Fruit fly (Drosophila melanogaster) whole organism, prepupa: ENCODE measurements around the gene gzl.

ENCODE experiments used
- CG10669 ChIP-seq: fragments of 200-800 bp; sonication (Bioruptor generic); optimal IDR thresholded peaks from 3 replicates; lab custom pipeline; 2018; ENCODE audit warnings: missing biosample characterization, mild to moderate bottlenecking, missing genetic modification characterization, moderate library complexity
- CG16779 ChIP-seq: fragments of 200-800 bp; sonication (Bioruptor generic); optimal IDR thresholded peaks from 3 replicates; lab custom pipeline; 2017; ENCODE audit warnings: missing biosample characterization, mild to moderate bottlenecking, missing genetic modification characterization
- CG4318 ChIP-seq: fragments of 200-800 bp; sonication (Bioruptor generic); optimal IDR thresholded peaks from 3 replicates; lab custom pipeline; 2017; ENCODE audit warnings: missing biosample characterization, mild to moderate bottlenecking, missing genetic modification characterization
- CG6854 ChIP-seq: fragments of 200-800 bp; sonication (Bioruptor generic); optimal IDR thresholded peaks from 2 replicates; lab custom pipeline; 2017; ENCODE audit warnings: missing biosample characterization, mild to moderate bottlenecking, missing genetic modification characterization
- Gug ChIP-seq: fragments of 200-800 bp; sonication (Bioruptor generic); IDR thresholded peaks from 2 replicates; pipeline ENCODE4 v1.3.6; 2022; ENCODE audit warnings: missing biosample characterization, missing genetic modification characterization
- Hr39 ChIP-seq: fragments of 200-800 bp; sonication (Bioruptor generic); optimal IDR thresholded peaks from 2 replicates; lab custom pipeline; 2016; ENCODE audit warnings: missing biosample characterization, missing genetic modification characterization
- Smox ChIP-seq: fragments of 200-800 bp; sonication (Bioruptor generic); optimal IDR thresholded peaks from 3 replicates; lab custom pipeline; 2016; ENCODE audit warnings: missing biosample characterization, missing genetic modification characterization
- Sox14 ChIP-seq: fragments of 200-800 bp; sonication (Bioruptor generic); optimal IDR thresholded peaks from 3 replicates; lab custom pipeline; 2016; ENCODE audit warnings: missing biosample characterization, missing genetic modification characterization
- Sox15 ChIP-seq: fragments of 200-800 bp; sonication (Bioruptor generic); optimal IDR thresholded peaks from 3 replicates; lab custom pipeline; 2016; ENCODE audit warnings: missing biosample characterization, missing genetic modification characterization
- acj6 ChIP-seq: fragments of 200-800 bp; sonication (Bioruptor generic); optimal IDR thresholded peaks from 3 replicates; lab custom pipeline; 2016; ENCODE audit warnings: missing biosample characterization, missing genetic modification characterization
- dac ChIP-seq: fragments of 200-800 bp; sonication (Bioruptor generic); optimal IDR thresholded peaks from 2 replicates; lab custom pipeline; 2017; ENCODE audit warnings: missing biosample characterization, mild to moderate bottlenecking, missing genetic modification characterization
- fkh ChIP-seq: fragments of 200-800 bp; sonication (Bioruptor generic); optimal IDR thresholded peaks from 3 replicates; lab custom pipeline; 2017; ENCODE audit warnings: missing biosample characterization, mild to moderate bottlenecking, missing genetic modification characterization, moderate library complexity
- pdm3 ChIP-seq: fragments of 200-800 bp; sonication (Bioruptor generic); optimal IDR thresholded peaks from 3 replicates; lab custom pipeline; 2016; ENCODE audit warnings: missing biosample characterization, missing genetic modification characterization
- spab ChIP-seq: fragments of 200-800 bp; sonication (Bioruptor generic); optimal IDR thresholded peaks from 2 replicates; lab custom pipeline; 2017; ENCODE audit warnings: missing biosample characterization, mild to moderate bottlenecking, missing genetic modification characterization, missing genetic modification reagents

DNA sequence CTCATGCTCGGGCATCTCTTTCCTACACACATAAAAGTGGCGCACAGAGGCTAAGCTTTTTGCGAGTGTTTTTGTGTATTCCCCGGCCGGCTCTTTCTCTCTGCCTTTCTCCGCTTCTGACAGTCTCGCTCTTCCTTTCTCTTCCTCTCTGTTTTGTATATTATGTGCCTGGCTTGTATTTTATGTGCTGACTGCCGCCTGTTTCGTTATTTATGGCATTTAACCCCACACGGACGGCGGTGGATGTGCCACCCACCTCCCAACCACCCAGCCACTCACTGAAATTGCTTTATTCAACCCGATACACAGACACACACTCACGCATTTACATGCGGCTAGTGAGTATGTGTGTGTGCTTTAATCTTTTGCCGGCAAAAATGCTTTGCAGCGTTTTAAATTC lies 37.2 kb downstream of the gzl start:
- TF ChIP-seq CG4318 (GFP tag; lab: Kevin White, UChicago) (no peak), Sox15 (no peak), dac (no peak), Sox14 (GFP tag; lab: Kevin White, UChicago) (peak; percentile 24), pdm3 (GFP tag; lab: Kevin White, UChicago) (no peak), spab (GFP tag; lab: Kevin White, UChicago) (no peak), CG6854 (GFP tag; lab: Kevin White, UChicago) (no peak), CG10669 (no peak), Gug (GFP tag; lab: Robert Waterston, UW) (no peak), CG16779 (tag; lab: Kevin White, UChicago) (no peak), Hr39 (GFP tag; lab: Kevin White, UChicago) (no peak), acj6 (no peak), Smox (GFP tag; lab: Kevin White, UChicago) (no peak), fkh (GFP tag; lab: Kevin White, UChicago) (no peak)
